Worm (Caenorhabditis elegans): ENCODE data around the gene Y43F4A.4.

DNA sequence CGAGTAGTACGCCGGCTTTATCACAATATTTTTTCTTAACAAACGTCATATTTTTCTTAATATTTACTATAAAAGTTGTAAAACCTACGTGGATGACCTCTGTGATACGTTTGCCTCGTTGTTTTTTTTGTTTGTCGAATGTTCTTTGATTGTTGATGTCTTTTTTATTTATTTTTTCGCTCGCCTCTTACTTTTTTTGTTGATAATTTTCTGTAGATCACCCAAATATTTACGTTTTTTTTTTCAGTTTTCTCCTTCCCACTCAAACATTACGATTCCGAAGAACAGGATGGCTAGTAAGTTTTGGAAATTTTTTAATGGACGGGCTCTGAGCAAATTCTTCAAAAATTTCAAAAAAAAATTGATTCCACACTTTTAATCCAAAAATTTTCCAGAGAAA lies 15.0 kb downstream of the Y43F4A.4 start:
- no peak for TF ChIP-seq flt-1 (GFP tag; IDR thresholded peaks at IDR 0.05)
- no peak for TF ChIP-seq tra-4 (tag; optimal IDR thresholded peaks at IDR 0.05)
- TF ChIP-seq ceh-36 (tag; optimal IDR thresholded peaks at IDR 0.05) = no peak
- no peak for TF ChIP-seq scrt-1 (GFP tag; IDR thresholded peaks at IDR 0.05)
- no peak for TF ChIP-seq sea-1 (GFP tag; conservative IDR thresholded peaks at IDR 0.05)
- TF ChIP-seq tbx-11 (GFP tag; IDR thresholded peaks at IDR 0.05) = no peak
- TF ChIP-seq ama-1 (optimal IDR thresholded peaks at IDR 0.05) = no peak
- TF ChIP-seq hmg-4 (GFP tag; optimal IDR thresholded peaks at IDR 0.05) = no peak
- TF ChIP-seq hnd-1 (tag; optimal IDR thresholded peaks at IDR 0.05) = no peak
- TF ChIP-seq hmbx-1 (tag; optimal IDR thresholded peaks at IDR 0.05) = no peak
- no peak for TF ChIP-seq tbx-37 (GFP tag; conservative IDR thresholded peaks at IDR 0.05)
